Worm (Caenorhabditis elegans) whole organism, L1 larva: ENCODE measurements around the gene hum-6.

Experiments used
- ceh-8 ChIP-seq: fragments of 200-800 bp; sonication (Bioruptor generic); optimal IDR thresholded peaks from 2 replicates; lab custom pipeline; 2018; ENCODE audit warnings: mild to moderate bottlenecking, missing genetic modification characterization, moderate library complexity, missing compliant biosample characterization
- ceh-88 ChIP-seq: fragments of 200-800 bp; sonication (Bioruptor generic); IDR thresholded peaks from 2 replicates; pipeline ENCODE4 v1.3.6; 2022; ENCODE audit warnings: missing genetic modification characterization, missing compliant biosample characterization
- ceh-90 ChIP-seq: sonication (generic microtip); optimal IDR thresholded peaks from 2 replicates; lab custom pipeline; 2016; ENCODE audit warnings: missing genetic modification characterization, missing compliant biosample characterization
- efl-1 ChIP-seq, 4 experiments: fragments of 150-350 bp; optimal IDR thresholded peaks in 3 of 4; peaks in 1 of 4; 1 replicate in 1 of 4; 2 replicates in 3 of 4; lab custom pipeline; 2014; ENCODE audit warnings: missing biosample characterization in 2 of 4, missing genetic modification characterization in 2 of 4, missing genetic modification reagents in 2 of 4
- efl-3 ChIP-seq: fragments of 200-800 bp; sonication (Bioruptor generic); optimal IDR thresholded peaks from 2 replicates; lab custom pipeline; 2018; ENCODE audit warnings: mild to moderate bottlenecking, missing genetic modification characterization, missing compliant biosample characterization
- fkh-10 ChIP-seq: sonication (generic microtip); optimal IDR thresholded peaks from 2 replicates; lab custom pipeline; 2017; ENCODE audit warnings: missing biosample characterization, missing genetic modification reagents, missing genetic modification characterization
- lin-35 ChIP-seq, 2 experiments: fragments of 150-350 bp; optimal IDR thresholded peaks; 2 replicates each; lab custom pipeline; 2014; ENCODE audit warnings: missing biosample characterization in 2 of 2, missing genetic modification characterization in 2 of 2, missing genetic modification reagents in 2 of 2
- lsy-2 ChIP-seq, 2 experiments: fragments of 150-350 bp; optimal IDR thresholded peaks; 2 replicates each; lab custom pipeline; 2014; ENCODE audit warnings: missing biosample characterization in 2 of 2, missing genetic modification characterization in 2 of 2
- nhr-19 ChIP-seq: fragments of 200-800 bp; sonication (Bioruptor generic); conservative IDR thresholded peaks from 2 replicates; pipeline ENCODE4 v1.3.6; 2022; ENCODE audit warnings: missing genetic modification characterization, missing compliant biosample characterization
- snpc-4 ChIP-seq: fragments of 150-350 bp; optimal IDR thresholded peaks from 2 replicates; lab custom pipeline; 2014; ENCODE audit warnings: missing biosample characterization, missing genetic modification characterization
- sup-37 ChIP-seq: fragments of 200-800 bp; sonication (Bioruptor generic); optimal IDR thresholded peaks from 2 replicates; lab custom pipeline; 2018; ENCODE audit warnings: mild to moderate bottlenecking, missing genetic modification characterization, missing compliant biosample characterization
- swsn-7 ChIP-seq: sonication (generic microtip); optimal IDR thresholded peaks from 2 replicates; lab custom pipeline; 2016; ENCODE audit warnings: missing genetic modification characterization, missing compliant biosample characterization
- vab-15 ChIP-seq: sonication (generic microtip); optimal IDR thresholded peaks from 2 replicates; lab custom pipeline; 2017; ENCODE audit warnings: missing genotype, mild to moderate bottlenecking, missing genetic modification characterization, missing compliant biosample characterization
- xbp-1 ChIP-seq: sonication (generic microtip); optimal IDR thresholded peaks from 2 replicates; lab custom pipeline; 2016; ENCODE audit warnings: missing genetic modification characterization, missing compliant biosample characterization
- zip-4 ChIP-seq: fragments of 200-800 bp; sonication (Bioruptor generic); optimal IDR thresholded peaks from 2 replicates; lab custom pipeline; 2018; ENCODE audit warnings: mild to moderate bottlenecking, missing genetic modification characterization, moderate library complexity, missing compliant biosample characterization

The hum-6 gene

DNA sequence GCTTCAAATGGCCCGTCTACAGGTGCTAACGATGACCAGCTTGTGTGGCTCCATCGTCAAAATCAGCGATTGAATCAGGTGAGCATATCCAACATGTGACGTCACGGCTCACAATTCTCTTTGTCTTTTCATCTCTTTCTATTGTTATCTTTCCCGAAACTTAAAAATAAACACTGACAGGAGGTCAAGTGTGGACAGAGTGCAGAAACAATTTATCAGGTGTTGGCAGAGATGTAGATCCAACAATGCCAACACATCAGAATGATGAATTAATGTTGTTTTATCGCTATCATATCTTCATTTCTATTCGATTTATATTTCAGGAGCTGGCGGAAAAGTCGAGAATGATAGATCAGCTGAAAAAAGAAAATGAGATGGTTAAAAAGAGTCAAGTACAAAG, 45.1 kb downstream of the hum-6 start (continued):
- TF ChIP-seq sup-37 (GFP tag; lab: Kevin White, UChicago): no peak

DNA sequence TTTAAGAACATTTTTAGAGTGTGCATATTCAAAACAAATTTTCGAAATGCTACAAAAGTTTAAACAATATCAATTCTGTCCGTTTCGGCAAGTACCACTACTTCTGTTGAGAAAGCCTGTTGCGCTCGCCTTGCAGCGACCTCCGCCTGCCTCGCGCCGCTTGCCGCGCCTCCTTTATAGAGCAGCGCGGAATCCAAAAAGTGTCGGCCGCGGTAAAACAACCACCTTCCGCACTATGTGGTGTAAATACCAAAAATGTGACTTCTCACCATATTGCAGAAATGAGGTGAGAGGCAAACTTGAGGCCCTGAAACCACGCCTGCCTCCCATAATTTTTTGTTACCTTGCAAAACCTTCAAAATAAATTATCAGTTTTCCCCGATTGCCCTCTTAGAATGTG, 50.0 kb downstream of the hum-6 start:
- TF ChIP-seq fkh-10 (GFP tag; lab: Kevin White, UChicago): no peak
- TF ChIP-seq ceh-90 (tag; lab: Kevin White, UChicago): no peak
- no peak for TF ChIP-seq ceh-88
- no peak for TF ChIP-seq zip-4

- no peak for TF ChIP-seq xbp-1 (tag; lab: Kevin White, UChicago)
- no peak for TF ChIP-seq efl-1 (optimal IDR thresholded peaks at IDR 0.05; lab: Kevin White, UChicago)
- TF ChIP-seq efl-1 (GFP tag; optimal IDR thresholded peaks at IDR 0.05 in 1 of 2; lab: Kevin White, UChicago): peak in 1 of 2 experiments; percentile 73
Observed at ce11 chrX:2359797-2360196, 56.9 kb downstream of the hum-6 start, which contains the start of gene lgc-40. Gene lgc-40 (plus strand): TSS chrX:2360097.

- TF ChIP-seq lin-35 (GFP tag; optimal IDR thresholded peaks at IDR 0.05; lab: Kevin White, UChicago) (no peak), ceh-8 (GFP tag; lab: Kevin White, UChicago) (no peak), efl-3 (no peak), swsn-7 (tag; lab: Kevin White, UChicago) (no peak), snpc-4 (peak; percentile 65), vab-15 (tag; lab: Kevin White, UChicago) (no peak), nhr-19 (GFP tag; lab: Robert Waterston, UW) (no peak), lsy-2 (tag; optimal IDR thresholded peaks at IDR 0.05; lab: Kevin White, UChicago) (no peak)
Observed at ce11 chrX:2362872-2363271, 60.0 kb downstream of the hum-6 start.
